Fruit fly (Drosophila melanogaster) whole organism, embryonic: ENCODE data around the gene COX7AL2.
A peak's percentile ranks its signal among the peaks of the same experiment; 100 is the strongest.

Source experiments
- Atf-2 ChIP-seq: fragments of 200-800 bp; sonication (Bioruptor generic); optimal IDR thresholded peaks from 2 replicates; lab custom pipeline; 2016; ENCODE audit warnings: missing biosample characterization, missing genetic modification characterization
- Blimp-1 ChIP-seq: fragments of 200-800 bp; sonication (Bioruptor generic); optimal IDR thresholded peaks from 3 replicates; lab custom pipeline; 2018; ENCODE audit warnings: missing biosample characterization, missing genetic modification characterization, mild to moderate bottlenecking, moderate library complexity, missing genetic modification reagents
- CG10267 ChIP-seq: fragments of 200-800 bp; sonication (Bioruptor generic); optimal IDR thresholded peaks from 2 replicates; lab custom pipeline; 2018; ENCODE audit warnings: missing biosample characterization, mild to moderate bottlenecking, missing genetic modification characterization, moderate library complexity
- CG10959 ChIP-seq: fragments of 200-800 bp; sonication (Bioruptor generic); IDR thresholded peaks from 2 replicates; pipeline ENCODE4 v1.3.6; 2022; ENCODE audit warnings: missing biosample characterization, missing genetic modification characterization
- CG12155 ChIP-seq: fragments of 200-800 bp; sonication (Bioruptor generic); optimal IDR thresholded peaks from 3 replicates; lab custom pipeline; 2016; ENCODE audit warnings: missing biosample characterization, missing genetic modification characterization
- CG14014 ChIP-seq: fragments of 200-800 bp; sonication (Bioruptor generic); IDR thresholded peaks from 2 replicates; pipeline ENCODE4 v1.3.6; 2022; ENCODE audit warnings: missing biosample characterization, missing genetic modification characterization
- CG1602 ChIP-seq: fragments of 200-800 bp; sonication (Bioruptor generic); optimal IDR thresholded peaks from 3 replicates; lab custom pipeline; 2016; ENCODE audit warnings: missing biosample characterization, missing genetic modification characterization
- CG16779 ChIP-seq: fragments of 200-800 bp; sonication (Bioruptor generic); IDR thresholded peaks from 2 replicates; pipeline ENCODE4 v1.3.6; 2022; ENCODE audit warnings: missing biosample characterization, missing genetic modification characterization
- CG1792 ChIP-seq: fragments of 200-800 bp; sonication (Bioruptor generic); optimal IDR thresholded peaks from 2 replicates; lab custom pipeline; 2016; ENCODE audit warnings: missing biosample characterization, missing genetic modification characterization
- CG18599 ChIP-seq: fragments of 200-800 bp; sonication (Bioruptor generic); optimal IDR thresholded peaks from 3 replicates; lab custom pipeline; 2017; ENCODE audit warnings: missing biosample characterization, missing genetic modification characterization, mild to moderate bottlenecking, moderate library complexity, missing genetic modification reagents
- CG31224 ChIP-seq: fragments of 200-800 bp; sonication (Bioruptor generic); IDR thresholded peaks from 2 replicates; pipeline ENCODE4 v1.3.6; 2022; ENCODE audit warnings: missing biosample characterization, missing genetic modification characterization
- CG7556 ChIP-seq: fragments of 200-800 bp; sonication (Bioruptor generic); optimal IDR thresholded peaks from 2 replicates; lab custom pipeline; 2017; ENCODE audit warnings: missing biosample characterization, mild to moderate bottlenecking, missing genetic modification characterization
- CG8944 ChIP-seq: fragments of 200-800 bp; sonication (Bioruptor generic); optimal IDR thresholded peaks from 3 replicates; lab custom pipeline; 2016; ENCODE audit warnings: missing biosample characterization, missing genetic modification characterization
- Drgx ChIP-seq: fragments of 200-800 bp; sonication (Bioruptor generic); IDR thresholded peaks from 2 replicates; pipeline ENCODE4 v1.3.6; 2022; ENCODE audit warnings: missing biosample characterization, missing genetic modification characterization
- Ets65A ChIP-seq: fragments of 200-800 bp; sonication (Bioruptor generic); peaks from one replicate; lab custom pipeline; 2016; ENCODE audit warnings: missing biosample characterization, missing genetic modification characterization
- H15 ChIP-seq: fragments of 200-800 bp; sonication (Bioruptor generic); IDR thresholded peaks from 3 replicates; pipeline ENCODE4 v1.3.6; 2022; ENCODE audit warnings: missing biosample characterization, missing genetic modification characterization
- HLH4C ChIP-seq: fragments of 200-800 bp; sonication (Bioruptor generic); IDR thresholded peaks from 3 replicates; pipeline ENCODE4 v1.3.6; 2022; ENCODE audit warnings: missing biosample characterization, missing genetic modification characterization; ENCODE audit not compliant: partially characterized antibody
- Hey ChIP-seq: fragments of 200-800 bp; sonication (Bioruptor generic); optimal IDR thresholded peaks from 3 replicates; lab custom pipeline; 2018; ENCODE audit warnings: missing biosample characterization, mild to moderate bottlenecking, missing genetic modification characterization
- Nf-YA ChIP-seq: fragments of 200-800 bp; sonication (Bioruptor generic); IDR thresholded peaks from 2 replicates; pipeline ENCODE4 v1.3.6; 2022; ENCODE audit warnings: missing biosample characterization, missing genetic modification characterization
- Rfx ChIP-seq: fragments of 200-800 bp; sonication (Bioruptor generic); IDR thresholded peaks from 2 replicates; pipeline ENCODE4 v1.3.6; 2022; ENCODE audit warnings: missing biosample characterization, missing genetic modification characterization
- Xbp1 ChIP-seq: fragments of 200-800 bp; sonication (Bioruptor generic); optimal IDR thresholded peaks from 3 replicates; lab custom pipeline; 2016; ENCODE audit warnings: missing biosample characterization, mild to moderate bottlenecking, missing genetic modification characterization
- al ChIP-seq: fragments of 200-800 bp; sonication (Bioruptor generic); IDR thresholded peaks from 2 replicates; pipeline ENCODE4 v1.3.6; 2022; ENCODE audit warnings: missing biosample characterization, missing genetic modification characterization
- aop ChIP-seq: fragments of 200-800 bp; sonication (Bioruptor generic); IDR thresholded peaks from 2 replicates; pipeline ENCODE4 v1.3.6; 2022; ENCODE audit warnings: missing biosample characterization, missing genetic modification characterization
- ase ChIP-seq: fragments of 200-800 bp; sonication (Bioruptor generic); IDR thresholded peaks from 3 replicates; pipeline ENCODE4 v1.3.6; 2022; ENCODE audit warnings: missing biosample characterization, missing genetic modification characterization
- croc ChIP-seq: fragments of 200-800 bp; sonication (Bioruptor generic); conservative IDR thresholded peaks from 3 replicates; pipeline ENCODE4 v1.3.6; 2022; ENCODE audit warnings: missing biosample characterization, missing genetic modification characterization
- dan ChIP-seq: fragments of 200-800 bp; sonication (Bioruptor generic); IDR thresholded peaks from 2 replicates; pipeline ENCODE4 v1.3.6; 2022; ENCODE audit warnings: missing biosample characterization, missing genetic modification characterization
- eve ChIP-seq, 2 experiments: fragments of >200 bp; optimal IDR thresholded peaks; 2 replicates each; lab custom pipeline; 2017; ENCODE audit warnings: missing biosample characterization in 2 of 2, missing genetic modification characterization in 2 of 2
- fd102C ChIP-seq: fragments of 200-800 bp; sonication (Bioruptor generic); optimal IDR thresholded peaks from 2 replicates; lab custom pipeline; 2018; ENCODE audit warnings: missing biosample characterization, mild to moderate bottlenecking, missing genetic modification characterization, moderate library complexity
- fru ChIP-seq: fragments of >200 bp; optimal IDR thresholded peaks from 2 replicates; lab custom pipeline; 2017
- gcm ChIP-seq: fragments of 200-800 bp; sonication (Bioruptor generic); optimal IDR thresholded peaks from 2 replicates; lab custom pipeline; 2019; ENCODE audit warnings: missing biosample characterization, mild to moderate bottlenecking, missing genetic modification characterization, moderate library complexity
- p53 ChIP-seq: fragments of 200-800 bp; sonication (Bioruptor generic); optimal IDR thresholded peaks from 2 replicates; lab custom pipeline; 2016; ENCODE audit warnings: missing biosample characterization, missing genetic modification characterization
- pho ChIP-seq: fragments of 200-800 bp; sonication (Bioruptor generic); optimal IDR thresholded peaks from 2 replicates; lab custom pipeline; 2016; ENCODE audit warnings: missing biosample characterization, missing genetic modification characterization
- sens ChIP-seq: fragments of 200-800 bp; sonication (Bioruptor generic); peaks from one replicate; lab custom pipeline; 2016; ENCODE audit warnings: missing biosample characterization, missing genetic modification characterization
- slbo ChIP-seq: fragments of 200-800 bp; sonication (Bioruptor generic); IDR thresholded peaks from 2 replicates; pipeline ENCODE4 v1.3.6; 2022; ENCODE audit warnings: missing biosample characterization, missing genetic modification characterization
- slou ChIP-seq: fragments of 200-800 bp; sonication (Bioruptor generic); optimal IDR thresholded peaks from 3 replicates; lab custom pipeline; 2016; ENCODE audit warnings: missing biosample characterization, missing genetic modification characterization
- tap ChIP-seq: fragments of 200-800 bp; optimal IDR thresholded peaks from 3 replicates; lab custom pipeline; 2019; ENCODE audit warnings: missing biosample characterization, mild to moderate bottlenecking, missing genetic modification characterization, moderate library complexity
- tna ChIP-seq: fragments of 200-800 bp; sonication (Bioruptor generic); IDR thresholded peaks from 2 replicates; pipeline ENCODE4 v1.3.6; 2022; ENCODE audit warnings: missing biosample characterization, missing genetic modification characterization; ENCODE audit not compliant: partially characterized antibody
- wek ChIP-seq: fragments of 200-800 bp; sonication (Bioruptor generic); optimal IDR thresholded peaks from 3 replicates; lab custom pipeline; 2018; ENCODE audit warnings: missing biosample characterization, mild to moderate bottlenecking, missing genetic modification characterization, moderate library complexity
- zen2 ChIP-seq: fragments of 200-800 bp; sonication (Bioruptor generic); IDR thresholded peaks from 3 replicates; pipeline ENCODE4 v1.3.6; 2022; ENCODE audit warnings: missing biosample characterization, missing genetic modification characterization; ENCODE audit not compliant: partially characterized antibody

COX7AL2 gene

DNA sequence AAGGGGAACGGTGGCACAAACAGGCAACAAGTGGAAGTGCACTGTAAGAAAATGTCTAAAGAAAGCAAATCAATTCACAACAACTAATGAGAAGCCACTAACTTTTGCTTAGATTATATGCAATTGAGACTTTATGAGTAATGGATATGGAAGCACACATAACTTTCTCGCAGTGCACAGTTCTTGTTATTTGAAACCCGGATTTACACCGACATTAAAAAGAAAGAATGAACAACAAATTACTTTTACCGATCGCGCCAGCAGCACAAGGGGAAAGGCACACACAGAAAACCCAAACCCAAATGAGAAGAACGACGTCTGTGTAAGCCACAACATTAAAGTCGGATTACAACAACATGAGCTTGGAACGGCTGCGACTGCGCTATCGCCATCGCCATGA, 8.6 kb downstream of the COX7AL2 start (continued):
- 0 out of 3 replicates have a peak, but pooled peaks have one; percentile 25 for TF ChIP-seq ase (GFP tag; lab: Robert Waterston, UW)
- TF ChIP-seq CG14014 (GFP tag; lab: Robert Waterston, UW): no peak
- TF ChIP-seq gcm (GFP tag; lab: Kevin White, UChicago): peak; percentile 74
- peak; percentile 70 for TF ChIP-seq Atf-2 (GFP tag; lab: Kevin White, UChicago)
- TF ChIP-seq dan: peak; percentile 25; the same call in 1 of the 2 replicates
- no peak for TF ChIP-seq CG1792 (GFP tag; lab: Kevin White, UChicago)
- peak; percentile 72 for TF ChIP-seq H15 (GFP tag; lab: Robert Waterston, UW)
- no peak for TF ChIP-seq slou
- TF ChIP-seq al: no peak
- TF ChIP-seq Rfx (GFP tag; lab: Robert Waterston, UW): no peak
- no peak for TF ChIP-seq pho (GFP tag; lab: Kevin White, UChicago)
- TF ChIP-seq CG12155: peak; percentile 18
- no peak for TF ChIP-seq zen2 (GFP tag; lab: Robert Waterston, UW)
- peak; percentile 77 for TF ChIP-seq CG8944
- no peak for TF ChIP-seq wek
- TF ChIP-seq Drgx (GFP tag; lab: Robert Waterston, UW): peak; percentile 19; the same call in 1 of the 2 replicates
- no peak for TF ChIP-seq tna (GFP tag; lab: Robert Waterston, UW)
- TF ChIP-seq CG10267: peak; percentile 76
- TF ChIP-seq fru: no peak
- TF ChIP-seq aop (GFP tag; lab: Robert Waterston, UW): peak; percentile 53; the same call in 1 of the 2 replicates
- TF ChIP-seq Nf-YA: 0 out of 2 replicates have a peak, but pooled peaks have one; percentile 58
- TF ChIP-seq Xbp1 (GFP tag; lab: Kevin White, UChicago): peak; percentile 67
- no peak for TF ChIP-seq HLH4C
- peak; percentile 61 for TF ChIP-seq CG7556 (GFP tag; lab: Kevin White, UChicago)
- peak; percentile 4 for TF ChIP-seq tap (tag; lab: Kevin White, UChicago)
- no peak for TF ChIP-seq fd102C (GFP tag; lab: Kevin White, UChicago)
- peak; percentile 87 for TF ChIP-seq Blimp-1
- TF ChIP-seq p53 (GFP tag; lab: Kevin White, UChicago): no peak

DNA sequence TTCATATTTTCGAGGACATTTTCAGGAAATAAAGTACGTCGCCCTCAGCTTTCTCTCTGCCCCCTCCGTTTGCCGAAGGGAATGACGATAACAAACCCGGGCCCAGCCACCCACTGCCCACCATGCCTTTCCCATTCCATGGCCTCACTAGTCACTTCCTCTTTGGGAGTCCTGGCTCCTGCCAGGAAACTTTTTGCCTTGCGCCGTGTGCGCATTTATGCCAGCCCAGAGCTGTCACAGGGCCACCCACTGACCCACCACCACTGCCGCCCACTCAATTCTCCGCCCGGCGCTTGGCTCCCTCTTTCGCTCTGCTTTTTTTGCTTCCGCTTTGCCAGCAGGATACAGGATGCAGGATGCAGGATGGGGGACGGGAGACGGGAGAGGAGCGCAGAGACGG, 10.3 kb downstream of the COX7AL2 start:
- TF ChIP-seq Hey (peak; percentile 20), CG18599 (GFP tag; lab: Kevin White, UChicago) (peak; percentile 30), croc (GFP tag; lab: Robert Waterston, UW) (no peak), sens (no peak), eve (GFP tag; optimal IDR thresholded peaks at IDR 0.05; lab: Kevin White, UChicago) (peak in 1 of 2 experiments; percentile 37), CG31224 (GFP tag; lab: Robert Waterston, UW) (peak; percentile 94), CG16779 (peak; percentile 40; the same call in 1 of the 2 replicates), aop (GFP tag; lab: Robert Waterston, UW) (0 out of 2 replicates have a peak, but pooled peaks have one; percentile 6), CG10959 (peak; percentile 8; the same call in 1 of the 2 replicates)

DNA sequence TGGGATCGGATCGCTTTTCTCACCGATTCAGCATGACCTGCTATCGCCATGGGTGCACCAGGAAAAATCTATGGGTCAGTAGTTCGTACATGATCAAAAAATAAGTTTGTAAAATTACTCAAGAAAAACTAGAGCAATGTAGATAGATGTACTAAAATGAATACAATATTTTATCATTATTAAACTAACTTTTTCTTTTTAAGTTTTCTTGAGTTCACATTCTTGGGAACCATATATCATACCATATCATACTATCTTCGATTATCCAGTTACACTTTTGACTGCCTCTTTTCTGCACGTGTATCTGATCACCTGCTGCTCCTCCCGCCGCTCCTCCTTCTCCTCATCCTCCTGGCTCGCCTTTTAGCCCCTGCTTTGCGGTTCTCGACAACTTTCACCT, 12.3 kb downstream of the COX7AL2 start:
- TF ChIP-seq sens: peak; percentile 36
- no peak for TF ChIP-seq slbo (GFP tag; lab: Robert Waterston, UW)

DNA sequence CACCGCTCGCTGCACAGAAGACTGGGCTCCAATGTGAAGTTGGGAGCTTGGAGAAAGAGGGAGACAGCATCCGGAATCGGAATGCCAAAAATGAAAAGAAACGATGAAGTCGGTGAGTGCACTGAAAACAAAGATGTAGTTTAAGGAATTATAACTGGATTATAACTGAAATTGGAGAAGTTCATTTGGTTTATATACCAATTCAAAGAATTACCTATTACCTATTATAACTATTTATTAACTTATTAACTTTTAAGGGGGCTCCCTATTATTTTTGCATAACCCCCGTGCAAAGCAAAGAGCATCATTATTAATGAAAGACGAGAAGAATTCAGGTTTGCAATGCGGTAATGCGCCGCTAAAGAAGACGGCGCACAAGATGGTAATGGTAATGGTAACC, 13.1 kb downstream of the COX7AL2 start:
- no peak for TF ChIP-seq CG1602 (GFP tag; lab: Kevin White, UChicago)
- peak; percentile 59; the same call in 1 of the 2 replicates for TF ChIP-seq Drgx (GFP tag; lab: Robert Waterston, UW)
- peak; percentile 22 for TF ChIP-seq Ets65A (GFP tag; lab: Kevin White, UChicago)
- TF ChIP-seq, all 482 proteins: peak for 2
